Fruit fly (Drosophila melanogaster): ENCODE results near the gene Hel89B.

Gene Hel89B

DNA sequence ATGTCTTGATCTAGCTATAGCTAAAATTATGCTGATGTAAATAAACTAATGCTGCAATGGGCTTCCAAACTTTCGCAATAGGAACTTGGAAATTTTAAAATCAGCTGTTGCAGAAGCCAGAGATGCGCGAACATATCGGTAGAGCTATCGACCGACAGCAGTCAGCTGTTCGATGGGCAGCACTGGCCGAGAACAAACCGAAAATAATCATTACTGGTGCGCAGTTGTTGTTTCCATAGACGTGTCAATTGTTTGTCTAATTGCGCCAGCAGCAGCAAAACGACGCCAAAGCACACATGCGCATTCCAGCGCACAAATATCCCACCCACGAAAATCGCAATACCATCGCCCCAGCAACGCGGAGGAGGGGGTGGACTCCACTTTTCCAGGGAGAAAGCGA lies 38.1 kb upstream of the Hel89B start, which contains the start of gene Sap47 (continued):
- TF ChIP-seq CG13287 (GFP tag; IDR thresholded peaks at IDR 0.05; ENCODE audit: partially characterized antibody): peak; percentile 90
- no peak for TF ChIP-seq Ravus (GFP tag; IDR thresholded peaks at IDR 0.05)
- no peak for TF ChIP-seq Usf (GFP tag; optimal IDR thresholded peaks at IDR 0.05)
- TF ChIP-seq CG4328 (GFP tag; optimal IDR thresholded peaks at IDR 0.05): no peak
- peak; percentile 42; the same call in 1 of the 2 replicates for TF ChIP-seq gsb (GFP tag; IDR thresholded peaks at IDR 0.05)
- TF ChIP-seq CG12104 (GFP tag; optimal IDR thresholded peaks at IDR 0.05): no peak
- no peak for TF ChIP-seq h (optimal IDR thresholded peaks at IDR 0.05)
- no peak for TF ChIP-seq Hr39 (optimal IDR thresholded peaks at IDR 0.05)
- TF ChIP-seq Vsx1 (GFP tag; optimal IDR thresholded peaks at IDR 0.05): peak; percentile 12
- TF ChIP-seq twi (tag; optimal IDR thresholded peaks at IDR 0.05): peak; percentile 2
- TF ChIP-seq E2f1 (GFP tag; IDR thresholded peaks at IDR 0.05): no peak
- TF ChIP-seq Asciz (GFP tag; optimal IDR thresholded peaks at IDR 0.05): no peak
- TF ChIP-seq sna (GFP tag; IDR thresholded peaks at IDR 0.05; ENCODE audit: partially characterized antibody): peak; percentile 71

DNA sequence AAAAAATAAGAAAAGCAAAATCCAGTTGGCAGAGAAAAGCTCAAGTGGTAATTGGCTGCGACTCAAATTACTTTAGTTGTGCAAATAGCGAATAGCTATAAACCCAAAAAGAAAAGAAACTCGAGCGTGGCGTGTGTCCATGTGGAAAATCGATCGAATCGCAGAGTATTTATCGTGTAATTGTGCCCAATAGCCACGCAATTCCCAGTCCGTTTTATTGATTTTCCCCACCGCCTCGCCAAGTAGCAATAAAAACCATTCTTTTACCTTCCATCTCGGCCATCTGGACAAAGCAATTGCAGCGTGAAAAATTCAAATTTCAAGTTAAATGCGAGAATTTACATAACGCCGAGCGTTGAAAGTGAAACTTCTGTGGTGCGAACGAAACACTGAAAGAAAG lies 37.6 kb upstream of the Hel89B start:
- TF ChIP-seq ranshi (GFP tag; IDR thresholded peaks at IDR 0.05) (no peak), onecut (GFP tag; IDR thresholded peaks at IDR 0.05) (peak; percentile 90), CG4328 (GFP tag; optimal IDR thresholded peaks at IDR 0.05) (no peak), gfzf (GFP tag; optimal IDR thresholded peaks at IDR 0.05) (no peak), Sry-β (GFP tag; optimal IDR thresholded peaks at IDR 0.05) (no peak), knrl (GFP tag; IDR thresholded peaks at IDR 0.05; ENCODE audit: partially characterized antibody) (no peak)

DNA sequence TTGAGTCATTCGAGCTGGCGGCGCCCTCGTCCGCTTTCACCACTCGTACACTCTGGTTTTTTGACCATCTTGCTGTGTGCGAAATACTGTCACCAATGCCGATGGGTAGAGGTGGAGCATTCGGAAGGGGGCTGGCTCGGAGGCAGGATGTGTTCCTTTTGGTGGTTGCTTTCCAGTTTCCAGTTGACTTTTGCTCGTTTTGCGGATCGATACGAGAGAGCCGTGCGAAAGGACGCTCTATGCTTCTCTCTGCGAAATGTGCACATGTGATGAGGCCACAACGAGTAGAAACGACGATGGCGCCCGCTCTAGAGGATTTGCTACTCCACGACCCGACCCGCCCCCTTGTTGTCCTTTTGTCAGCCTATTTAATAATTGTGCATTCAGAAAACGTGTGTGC lies 35.4 kb upstream of the Hel89B start:
- peak; percentile 63 for TF ChIP-seq Med (GFP tag)
- peak; percentile 96 for TF ChIP-seq onecut (GFP tag; IDR thresholded peaks at IDR 0.05)
- no peak for TF ChIP-seq emc (GFP tag; optimal IDR thresholded peaks at IDR 0.05)
- TF ChIP-seq Deaf1 (tag; optimal IDR thresholded peaks at IDR 0.05): peak; percentile 65
- TF ChIP-seq CG8765 (GFP tag; IDR thresholded peaks at IDR 0.05): no peak
- TF ChIP-seq Trl (optimal IDR thresholded peaks at IDR 0.05): peak; percentile 4 to 26
- no peak for TF ChIP-seq Trl (GFP tag; optimal IDR thresholded peaks at IDR 0.05)
- no peak for TF ChIP-seq CG6689 (GFP tag; IDR thresholded peaks at IDR 0.05)
- TF ChIP-seq Hr51 (GFP tag; optimal IDR thresholded peaks at IDR 0.05): peak in 1 of 2 experiments; percentile 14
- peak; percentile 46 for TF ChIP-seq abd-A (tag; optimal IDR thresholded peaks at IDR 0.05)

DNA sequence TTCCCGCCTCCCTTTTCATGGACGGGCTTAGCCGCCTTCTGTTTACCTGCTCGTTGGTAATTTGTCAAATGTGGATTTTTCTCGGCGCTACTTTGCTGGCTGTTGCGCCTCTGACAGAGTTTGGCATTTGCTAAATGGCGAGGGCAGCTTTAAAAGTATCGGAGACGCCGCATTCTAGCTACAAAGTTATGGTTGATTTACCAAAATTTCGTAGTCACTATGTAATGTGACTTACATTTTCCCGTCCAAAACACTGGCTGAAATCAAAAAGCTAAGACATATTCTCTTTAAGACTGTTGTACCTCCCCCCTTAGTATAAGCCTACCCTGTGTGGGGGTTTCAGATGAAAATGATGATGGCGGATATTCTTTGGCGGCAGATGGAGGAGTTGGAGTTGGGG lies 25.5 kb upstream of the Hel89B start:
- TF ChIP-seq CG13894 (tag; optimal IDR thresholded peaks at IDR 0.05) (peak; percentile 8), Oli (tag; optimal IDR thresholded peaks at IDR 0.05) (no peak), CG4404 (GFP tag; IDR thresholded peaks at IDR 0.05) (0 out of 2 replicates have a peak, but pooled peaks have one; percentile 26), CG11456 (GFP tag; IDR thresholded peaks at IDR 0.05) (0 out of 3 replicates have a peak, but pooled peaks have one; percentile 57), slbo (GFP tag; IDR thresholded peaks at IDR 0.05) (0 out of 2 replicates have a peak, but pooled peaks have one; percentile 36), Dbx (GFP tag; IDR thresholded peaks at IDR 0.05) (peak; percentile 57; the same call in 1 of the 3 replicates), Rfx (GFP tag; IDR thresholded peaks at IDR 0.05) (peak; percentile 48; the same call in 1 of the 2 replicates), Sox100B (GFP tag; optimal IDR thresholded peaks at IDR 0.05) (no peak), CG11085 (GFP tag; IDR thresholded peaks at IDR 0.05) (0 out of 2 replicates have a peak, but pooled peaks have one; percentile 13), CG18619 (GFP tag; optimal IDR thresholded peaks at IDR 0.05) (no peak), MBD-R2 (GFP tag; IDR thresholded peaks at IDR 0.05) (peak; percentile 27; the same call in 1 of the 2 replicates), CG15514 (GFP tag; optimal IDR thresholded peaks at IDR 0.05) (no peak), Trl (optimal IDR thresholded peaks at IDR 0.05) (no peak), Trl (GFP tag; optimal IDR thresholded peaks at IDR 0.05) (no peak), run (tag; optimal IDR thresholded peaks at IDR 0.05) (no peak), CG18599 (GFP tag; optimal IDR thresholded peaks at IDR 0.05) (peak; percentile 35), CG6175 (GFP tag; IDR thresholded peaks at IDR 0.05) (no peak), Ets65A (GFP tag) (no peak), CG9932 (GFP tag; IDR thresholded peaks at IDR 0.05) (peak; percentile 44; the same call in 1 of the 2 replicates), zf30C (GFP tag; optimal IDR thresholded peaks at IDR 0.05) (no peak), Lhr (GFP tag; optimal IDR thresholded peaks at IDR 0.05) (no peak), Ptx1 (GFP tag; IDR thresholded peaks at IDR 0.05) (peak; percentile 44), NFAT (GFP tag; IDR thresholded peaks at IDR 0.05) (no peak)
